Fruit fly (Drosophila melanogaster): ENCODE results near the gene Crag.

The Crag gene

DNA sequence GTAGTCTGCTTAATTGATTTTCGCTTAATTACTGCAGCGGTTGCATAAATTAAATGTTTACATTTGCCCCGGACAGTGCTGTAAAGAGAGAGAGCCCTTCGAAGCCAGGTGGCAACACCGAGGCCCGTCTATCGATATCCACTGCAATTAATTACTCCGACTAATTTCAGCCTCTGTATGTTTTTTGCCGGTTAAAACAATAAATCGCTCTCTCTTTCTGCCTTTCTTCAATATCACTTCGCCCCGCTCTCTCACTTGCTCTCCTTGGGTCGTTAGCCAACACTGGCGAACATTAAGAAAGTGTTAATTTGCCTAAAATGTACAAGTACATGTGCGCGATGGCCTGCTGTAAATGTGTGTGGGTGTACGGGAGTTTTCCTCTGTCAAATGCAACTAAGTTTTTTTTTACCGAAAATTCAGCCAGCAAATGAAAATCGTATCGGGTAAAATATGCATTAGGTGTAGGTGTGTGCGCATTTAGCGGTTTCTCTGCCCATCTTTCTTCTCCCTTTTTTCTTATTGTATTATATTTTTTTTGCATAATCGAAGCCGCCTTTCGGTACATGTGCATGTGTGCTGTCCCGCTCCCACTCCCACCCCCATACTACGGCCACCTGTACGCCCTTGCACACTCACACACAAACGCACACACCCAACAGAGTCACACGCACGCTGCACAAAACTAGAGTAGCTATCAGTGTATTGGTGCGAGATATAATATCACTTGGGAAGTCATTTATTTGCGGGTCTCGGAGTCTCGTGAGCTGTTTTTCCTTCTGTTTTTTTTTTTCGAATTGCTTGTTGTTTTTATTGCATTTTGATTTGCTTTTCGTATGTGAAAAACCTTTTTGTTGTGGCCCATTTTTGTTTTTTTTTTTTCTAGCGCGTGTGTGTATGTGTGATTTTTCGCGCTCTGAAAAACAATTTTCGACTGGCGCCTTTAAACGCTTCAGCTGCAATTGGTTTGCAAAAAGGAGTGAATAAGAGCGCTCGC is 30.1 kb upstream of the Crag start (continued):
- TF ChIP-seq CG7357 (GFP tag; IDR thresholded peaks at IDR 0.05), result no peak
- TF ChIP-seq peb (GFP tag; IDR thresholded peaks at IDR 0.05), result no peak
- peak; percentile 48 for TF ChIP-seq jumu (GFP tag; optimal IDR thresholded peaks at IDR 0.05)
- no peak for TF ChIP-seq Hmx (GFP tag; optimal IDR thresholded peaks at IDR 0.05)
- no peak for TF ChIP-seq CG9727 (GFP tag; optimal IDR thresholded peaks at IDR 0.05)
- peak; percentile 5 for TF ChIP-seq CG2875 (GFP tag; optimal IDR thresholded peaks at IDR 0.05)
- no peak for TF ChIP-seq Doc2 (GFP tag; IDR thresholded peaks at IDR 0.05)
- peak; percentile 62 for TF ChIP-seq CG10543 (GFP tag; optimal IDR thresholded peaks at IDR 0.05)
- no peak for TF ChIP-seq CG11456 (GFP tag; IDR thresholded peaks at IDR 0.05)
- TF ChIP-seq cwo (GFP tag; optimal IDR thresholded peaks at IDR 0.05), result peak; percentile 62
- TF ChIP-seq CG2116 (GFP tag; optimal IDR thresholded peaks at IDR 0.05), result peak; percentile 56
- no peak for TF ChIP-seq CG13424 (tag; optimal IDR thresholded peaks at IDR 0.05)
- no peak for TF ChIP-seq cad (GFP tag; optimal IDR thresholded peaks at IDR 0.05)
- TF ChIP-seq Taf1 (GFP tag; IDR thresholded peaks at IDR 0.05), result no peak
- no peak for TF ChIP-seq br (optimal IDR thresholded peaks at IDR 0.05)
- TF ChIP-seq CG15269 (tag; optimal IDR thresholded peaks at IDR 0.05), result no peak
- peak; percentile 12 for TF ChIP-seq CG13624 (GFP tag; optimal IDR thresholded peaks at IDR 0.05)
- TF ChIP-seq Bgb (GFP tag; IDR thresholded peaks at IDR 0.05; ENCODE audit: partially characterized antibody), result peak; percentile 41; the same call in 1 of the 2 replicates
- TF ChIP-seq CG30020 (tag; optimal IDR thresholded peaks at IDR 0.05), result no peak
- no peak for TF ChIP-seq CG11398 (GFP tag; optimal IDR thresholded peaks at IDR 0.05)
- TF ChIP-seq usp (GFP tag; optimal IDR thresholded peaks at IDR 0.05), result no peak
- no peak for TF ChIP-seq Ada2b (GFP tag; IDR thresholded peaks at IDR 0.05)
- no peak for TF ChIP-seq CG32767 (GFP tag; IDR thresholded peaks at IDR 0.05)
- no peak for TF ChIP-seq ato (GFP tag; IDR thresholded peaks at IDR 0.05; ENCODE audit: partially characterized antibody)
- TF ChIP-seq CG10654 (GFP tag; optimal IDR thresholded peaks at IDR 0.05), result no peak
- no peak for TF ChIP-seq nom (GFP tag; optimal IDR thresholded peaks at IDR 0.05)

DNA sequence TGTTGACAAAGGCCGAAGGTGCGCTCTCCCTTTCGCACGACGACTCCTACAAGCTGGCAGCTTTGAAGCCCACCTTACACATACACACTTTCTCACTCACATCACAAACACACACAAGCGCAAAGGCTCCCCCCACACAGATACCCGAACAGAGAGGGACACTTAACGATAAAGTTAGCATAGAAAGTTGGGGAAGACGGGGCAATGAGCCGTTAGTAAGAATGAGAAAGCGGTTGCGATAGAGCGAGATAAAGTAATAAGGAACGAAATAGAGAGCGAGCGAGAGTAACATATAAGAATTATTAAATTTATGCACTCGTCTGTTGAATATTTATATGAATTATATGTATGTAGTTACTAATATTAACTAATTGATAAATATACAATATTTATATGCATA is 22.8 kb upstream of the Crag start:
- TF ChIP-seq ro (GFP tag; IDR thresholded peaks at IDR 0.05) (no peak), CG17802 (tag; optimal IDR thresholded peaks at IDR 0.05) (no peak), lab (GFP tag; optimal IDR thresholded peaks at IDR 0.05) (no peak), CG34376 (GFP tag; optimal IDR thresholded peaks at IDR 0.05) (peak; percentile 53), row (GFP tag; IDR thresholded peaks at IDR 0.05) (no peak), chm (GFP tag; IDR thresholded peaks at IDR 0.05) (no peak), Doc2 (GFP tag; IDR thresholded peaks at IDR 0.05) (no peak), Elba2 (GFP tag; optimal IDR thresholded peaks at IDR 0.05) (no peak), cg (GFP tag; optimal IDR thresholded peaks at IDR 0.05) (peak; percentile 62), Hand (GFP tag; optimal IDR thresholded peaks at IDR 0.05) (no peak), exex (tag; optimal IDR thresholded peaks at IDR 0.05) (peak; percentile 1), pros (GFP tag; optimal IDR thresholded peaks at IDR 0.05) (peak; percentile 12), CG1832 (GFP tag; optimal IDR thresholded peaks at IDR 0.05) (peak; percentile 41), sqz (GFP tag; optimal IDR thresholded peaks at IDR 0.05) (no peak), emc (GFP tag; optimal IDR thresholded peaks at IDR 0.05) (no peak), vvl (GFP tag; IDR thresholded peaks at IDR 0.05) (no peak), jumu (GFP tag; optimal IDR thresholded peaks at IDR 0.05) (no peak), bsh (GFP tag; optimal IDR thresholded peaks at IDR 0.05) (no peak), Rfx (GFP tag; IDR thresholded peaks at IDR 0.05) (peak; percentile 19; the same call in 1 of the 2 replicates), tap (tag; optimal IDR thresholded peaks at IDR 0.05) (no peak), Deaf1 (tag; optimal IDR thresholded peaks at IDR 0.05) (peak; percentile 8), Trl (optimal IDR thresholded peaks at IDR 0.05) (peak in 1 of 2 experiments; percentile 12), Trl (GFP tag; optimal IDR thresholded peaks at IDR 0.05) (no peak), CG14441 (GFP tag; IDR thresholded peaks at IDR 0.05) (no peak), az2 (GFP tag; optimal IDR thresholded peaks at IDR 0.05) (no peak), pho (GFP tag; optimal IDR thresholded peaks at IDR 0.05) (no peak)

Data from whole organism, embryonic.